Worm (Caenorhabditis elegans) whole organism, L3 larva: ENCODE data around the gene col-104.

Experiments
- ZK546.5 ChIP-seq: sonication (generic microtip); optimal IDR thresholded peaks from 2 replicates; lab custom pipeline; 2017; ENCODE audit warnings: missing biosample characterization, missing genetic modification characterization
- ceh-82 ChIP-seq: fragments of 150-350 bp; optimal IDR thresholded peaks from 2 replicates; lab custom pipeline; 2014; ENCODE audit warnings: missing biosample characterization, missing genetic modification characterization
- ceh-9 ChIP-seq: sonication (generic microtip); optimal IDR thresholded peaks from 2 replicates; lab custom pipeline; 2018; ENCODE audit warnings: missing biosample characterization, missing genetic modification characterization
- egl-27 ChIP-seq: sonication (generic microtip); optimal IDR thresholded peaks from 4 replicates; lab custom pipeline; 2017; ENCODE audit warnings: missing biosample characterization, missing genetic modification reagents, missing genetic modification characterization
- fos-1 ChIP-seq: fragments of 150-350 bp; optimal IDR thresholded peaks from 2 replicates; lab custom pipeline; 2014; ENCODE audit warnings: missing biosample characterization, missing genetic modification characterization
- lsy-12 ChIP-seq: sonication (generic microtip); optimal IDR thresholded peaks from 2 replicates; lab custom pipeline; 2016; ENCODE audit warnings: mild to moderate bottlenecking, missing genetic modification characterization, missing compliant biosample characterization
- nhr-25 ChIP-seq: sonication (generic microtip); optimal IDR thresholded peaks from 2 replicates; lab custom pipeline; 2017; ENCODE audit warnings: missing biosample characterization, missing genetic modification characterization

DNA sequence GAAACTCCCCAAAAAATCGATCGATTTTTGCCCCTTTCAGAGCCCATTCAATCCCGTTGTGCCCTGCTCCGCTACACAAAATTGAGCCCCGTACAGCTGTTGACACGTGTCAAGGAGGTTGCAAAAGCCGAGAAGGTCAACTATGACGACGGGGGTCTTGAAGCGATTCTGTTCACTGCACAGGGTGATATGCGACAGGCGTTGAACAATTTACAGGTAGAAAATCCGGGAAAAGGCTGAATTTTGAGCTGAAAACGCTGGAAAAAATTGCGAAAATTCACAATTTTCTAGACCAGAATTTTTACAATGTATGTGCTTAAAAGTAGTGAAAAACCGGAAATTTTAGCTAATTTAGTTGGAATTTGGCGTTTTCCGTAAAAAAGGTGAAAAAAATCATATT lies 5.8 kb downstream of the col-104 start:
- TF ChIP-seq lsy-12 (tag; lab: Kevin White, UChicago) (no peak), ceh-82 (tag; lab: Kevin White, UChicago) (no peak), ceh-9 (tag; lab: Kevin White, UChicago) (no peak), ZK546.5 (no peak), egl-27 (tag; lab: Kevin White, UChicago) (no peak), nhr-25 (no peak), fos-1 (tag; lab: Kevin White, UChicago) (no peak)
